Worm (Caenorhabditis elegans): ENCODE measurements around the gene C35B8.3.

The C35B8.3 gene

DNA sequence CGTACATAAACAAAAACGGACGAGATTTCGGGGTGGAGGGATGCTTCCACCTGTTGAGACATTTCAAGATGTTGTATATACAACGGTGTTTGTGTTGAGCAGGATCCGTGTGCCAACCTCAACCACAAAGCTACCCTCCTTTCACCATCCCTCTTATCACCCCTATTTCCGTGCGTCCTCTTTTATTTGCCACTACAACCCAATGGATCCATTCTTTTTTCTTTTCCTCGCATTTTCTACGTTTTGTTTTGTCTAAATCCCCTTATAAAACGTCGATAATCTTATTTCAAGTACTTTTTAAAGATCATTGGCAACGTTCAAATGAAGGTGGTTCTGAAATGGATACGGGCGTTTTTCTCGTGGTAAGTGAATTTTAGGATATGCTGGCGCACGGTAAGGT is 29.5 kb downstream of the C35B8.3 start, which contains the start of gene gpa-12:
Gene gpa-12 (plus strand): TSS at position 301 of the 400 bp plus-strand sequence.
- TF ChIP-seq hlh-6 (tag; optimal IDR thresholded peaks at IDR 0.05) = no peak
- TF ChIP-seq ama-1 (optimal IDR thresholded peaks at IDR 0.05) = no peak
- TF ChIP-seq lin-11 (tag; optimal IDR thresholded peaks at IDR 0.05) = no peak
- TF ChIP-seq elt-2 (tag; optimal IDR thresholded peaks at IDR 0.05) = no peak
- no peak for TF ChIP-seq hlh-30 (tag; optimal IDR thresholded peaks at IDR 0.05; ENCODE audit: insufficient read depth)
- TF ChIP-seq dmd-4 (tag; optimal IDR thresholded peaks at IDR 0.05; ENCODE audit: borderline replicate concordance) = no peak
- TF ChIP-seq ztf-16 (tag; optimal IDR thresholded peaks at IDR 0.05) = no peak
- TF ChIP-seq tbx-7 (tag; optimal IDR thresholded peaks at IDR 0.05) = no peak
- no peak for TF ChIP-seq ceh-24 (tag; optimal IDR thresholded peaks at IDR 0.05)
- no peak for TF ChIP-seq mec-3 (tag; optimal IDR thresholded peaks at IDR 0.05; ENCODE audit: borderline replicate concordance)
- TF ChIP-seq hlh-15 (tag; optimal IDR thresholded peaks at IDR 0.05) = no peak
- no peak for TF ChIP-seq eyg-1 (tag; optimal IDR thresholded peaks at IDR 0.05)
- no peak for TF ChIP-seq K09A11.1 (tag; optimal IDR thresholded peaks at IDR 0.05; ENCODE audit: insufficient read depth)
- no peak for TF ChIP-seq ceh-2 (tag; optimal IDR thresholded peaks at IDR 0.05)
- no peak for TF ChIP-seq pros-1 (tag; optimal IDR thresholded peaks at IDR 0.05)

DNA sequence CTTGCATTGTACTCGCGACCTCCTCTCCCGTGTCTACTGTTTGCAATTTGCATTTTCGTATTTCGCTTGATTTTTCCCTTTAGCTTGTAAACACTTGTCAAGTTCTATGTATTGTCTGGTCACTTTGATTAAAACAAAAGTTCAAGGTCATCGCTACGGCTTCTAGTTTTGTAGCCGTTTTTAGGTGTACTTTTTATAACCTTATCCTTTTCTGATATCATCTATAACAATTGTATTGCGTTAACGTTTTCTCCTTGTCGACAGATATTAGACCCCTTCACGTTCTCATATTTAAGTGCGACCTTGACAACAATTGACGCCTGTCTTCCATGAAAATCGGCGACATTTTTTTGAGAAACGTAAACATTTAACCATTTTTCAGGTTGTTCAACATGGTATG is 32.9 kb downstream of the C35B8.3 start:
- TF ChIP-seq tbx-2 (tag; optimal IDR thresholded peaks at IDR 0.05) (no peak), K02D7.2 (tag; optimal IDR thresholded peaks at IDR 0.05) (no peak), dve-1 (tag; optimal IDR thresholded peaks at IDR 0.05) (no peak), pha-4 (tag; optimal IDR thresholded peaks at IDR 0.05) (no peak), fax-1 (tag; optimal IDR thresholded peaks at IDR 0.05) (no peak), odd-2 (tag; optimal IDR thresholded peaks at IDR 0.05) (no peak), ceh-34 (tag; optimal IDR thresholded peaks at IDR 0.05) (no peak), nhr-232 (tag; optimal IDR thresholded peaks at IDR 0.05) (no peak), unc-42 (tag; optimal IDR thresholded peaks at IDR 0.05) (no peak), pat-9 (tag; optimal IDR thresholded peaks at IDR 0.05) (no peak), ahr-1 (tag; optimal IDR thresholded peaks at IDR 0.05) (no peak), ceh-48 (tag; optimal IDR thresholded peaks at IDR 0.05) (no peak), hlh-6 (tag; optimal IDR thresholded peaks at IDR 0.05) (no peak), lin-11 (tag; optimal IDR thresholded peaks at IDR 0.05) (no peak), ceh-45 (GFP tag; IDR thresholded peaks at IDR 0.05) (no peak), eyg-1 (tag; optimal IDR thresholded peaks at IDR 0.05) (no peak), hlh-8 (tag; optimal IDR thresholded peaks at IDR 0.05) (no peak), Y22D7AL.16 (tag; optimal IDR thresholded peaks at IDR 0.05) (no peak), ceh-18 (tag; optimal IDR thresholded peaks at IDR 0.05) (no peak), sox-2 (GFP tag; IDR thresholded peaks at IDR 0.05) (no peak)

DNA sequence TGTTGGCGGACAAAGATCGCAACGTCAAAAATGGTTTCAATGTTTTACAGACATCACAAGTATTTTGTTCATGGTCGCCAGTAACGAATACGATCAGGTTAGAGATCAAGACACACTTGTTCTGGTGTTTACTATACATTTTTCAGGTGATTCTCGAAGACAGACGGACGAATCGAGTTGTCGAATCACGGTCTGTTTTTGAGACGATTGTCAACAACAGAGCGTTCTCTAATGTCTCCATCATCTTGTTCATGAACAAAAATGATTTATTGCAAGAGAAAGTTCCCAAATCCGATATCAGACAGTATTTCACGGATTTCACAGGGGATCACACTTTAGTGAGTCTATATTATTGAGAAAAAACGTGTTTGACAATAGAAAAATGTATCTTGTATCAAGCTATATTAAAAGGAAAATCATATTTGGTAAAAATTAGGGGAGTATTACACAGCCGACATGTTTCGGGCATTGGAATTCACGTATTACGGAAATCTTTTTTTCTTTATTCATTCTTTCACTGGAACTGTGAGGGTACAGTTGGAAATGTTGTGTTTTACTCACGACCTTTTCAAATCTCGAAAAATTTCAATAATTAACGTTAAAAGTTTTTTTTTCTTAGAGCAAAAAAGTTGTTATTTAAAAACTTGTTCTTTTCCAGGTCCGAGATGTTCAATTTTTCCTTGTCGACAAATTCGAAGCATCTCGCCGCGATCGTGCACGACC is 34.5 kb downstream of the C35B8.3 start:
- no peak for TF ChIP-seq sox-4 (tag; optimal IDR thresholded peaks at IDR 0.05)
- no peak for TF ChIP-seq odd-2 (tag; optimal IDR thresholded peaks at IDR 0.05)
- TF ChIP-seq hlh-15 (tag; optimal IDR thresholded peaks at IDR 0.05) = no peak
- no peak for TF ChIP-seq dve-1 (tag; optimal IDR thresholded peaks at IDR 0.05)
- TF ChIP-seq npax-4 (tag; optimal IDR thresholded peaks at IDR 0.05) = no peak
- TF ChIP-seq tbx-2 (tag; optimal IDR thresholded peaks at IDR 0.05) = no peak
- TF ChIP-seq nhr-232 (tag; optimal IDR thresholded peaks at IDR 0.05) = no peak
- TF ChIP-seq unc-42 (tag; optimal IDR thresholded peaks at IDR 0.05) = no peak

DNA sequence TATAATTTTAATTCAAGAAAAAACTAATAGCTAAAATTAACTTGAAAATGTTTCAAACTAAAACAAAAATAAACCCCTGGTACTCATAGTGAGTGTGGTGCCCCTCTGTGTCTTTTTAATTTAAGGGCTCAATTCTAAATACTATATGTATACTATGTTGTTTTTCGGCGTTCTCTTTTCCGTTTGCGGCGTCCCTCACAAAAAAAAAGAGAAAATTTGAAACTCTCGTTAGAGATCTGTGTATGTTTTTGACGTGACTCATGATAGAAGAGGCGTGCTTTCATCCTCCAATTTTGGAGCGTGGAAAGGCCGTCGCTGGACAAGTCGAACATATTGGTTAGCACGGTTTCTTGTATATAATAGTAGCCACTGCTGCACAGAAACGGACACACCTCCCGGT is 37.8 kb downstream of the C35B8.3 start, which contains the start of gene pes-8:
Gene pes-8 (plus strand): TSS at position 301 of the 400 bp plus-strand sequence.
- TF ChIP-seq pros-1 (tag; optimal IDR thresholded peaks at IDR 0.05) (no peak), K02D7.2 (tag; optimal IDR thresholded peaks at IDR 0.05) (no peak), ceh-6 (GFP tag; optimal IDR thresholded peaks at IDR 0.05) (no peak), pha-2 (tag; optimal IDR thresholded peaks at IDR 0.05) (no peak), dve-1 (tag; optimal IDR thresholded peaks at IDR 0.05) (no peak), fkh-6 (tag; optimal IDR thresholded peaks at IDR 0.05) (no peak), ceh-48 (tag; optimal IDR thresholded peaks at IDR 0.05) (no peak), sox-4 (tag; optimal IDR thresholded peaks at IDR 0.05) (no peak), fax-1 (tag; optimal IDR thresholded peaks at IDR 0.05) (no peak), eyg-1 (tag; optimal IDR thresholded peaks at IDR 0.05) (no peak), ztf-16 (tag; optimal IDR thresholded peaks at IDR 0.05) (no peak), Y22D7AL.16 (tag; optimal IDR thresholded peaks at IDR 0.05) (no peak), nfya-1 (tag; optimal IDR thresholded peaks at IDR 0.05) (no peak), sdc-2 (tag; optimal IDR thresholded peaks at IDR 0.05) (no peak), sox-2 (GFP tag; IDR thresholded peaks at IDR 0.05) (no peak), K09A11.1 (tag; optimal IDR thresholded peaks at IDR 0.05; ENCODE audit: insufficient read depth) (no peak)
